Worm (Caenorhabditis elegans) whole organism, young adult: Measurements from ENCODE around the gene snf-10.

Experiments used
- B0035.1 ChIP-seq: sonication (generic microtip); optimal IDR thresholded peaks from 2 replicates; lab custom pipeline; 2016; ENCODE audit warnings: missing genetic modification characterization, mild to moderate bottlenecking, missing compliant biosample characterization, missing genotype, missing genetic modification reagents
- B0336.3 ChIP-seq: fragments of 200-800 bp; sonication (Bioruptor generic); IDR thresholded peaks from 2 replicates; pipeline ENCODE4 v1.3.6; 2022; ENCODE audit warnings: missing genetic modification characterization, missing compliant biosample characterization
- F33H1.4 ChIP-seq: fragments of 200-800 bp; sonication (Bioruptor generic); IDR thresholded peaks from 2 replicates; pipeline ENCODE4 v1.3.6; 2022; ENCODE audit warnings: missing genetic modification reagents, missing genetic modification characterization, missing compliant biosample characterization
- F49E8.2 ChIP-seq: sonication (generic microtip); optimal IDR thresholded peaks from 3 replicates; lab custom pipeline; 2017; ENCODE audit warnings: missing genetic modification characterization, mild to moderate bottlenecking, missing compliant biosample characterization, antibody characterized with exemption, moderate library complexity; ENCODE audit not compliant: insufficient read depth
- F57C9.4 ChIP-seq: sonication (generic microtip); optimal IDR thresholded peaks from 2 replicates; lab custom pipeline; 2017; ENCODE audit warnings: mild to moderate bottlenecking, missing genetic modification characterization, missing compliant biosample characterization
- K12H6.12 ChIP-seq: fragments of 200-800 bp; sonication (Bioruptor generic); optimal IDR thresholded peaks from 2 replicates; lab custom pipeline; 2018; ENCODE audit warnings: mild to moderate bottlenecking, missing genetic modification characterization, missing compliant biosample characterization
- T26A5.8 ChIP-seq: sonication (generic microtip); optimal IDR thresholded peaks from 2 replicates; lab custom pipeline; 2016; ENCODE audit warnings: missing genetic modification characterization, missing compliant biosample characterization
- Y56A3A.18 ChIP-seq: fragments of 200-800 bp; sonication (Bioruptor generic); IDR thresholded peaks from 2 replicates; pipeline ENCODE4 v1.3.6; 2022; ENCODE audit warnings: missing genetic modification reagents, missing genetic modification characterization, missing compliant biosample characterization
- ZK185.1 ChIP-seq: sonication (generic microtip); optimal IDR thresholded peaks from 2 replicates; lab custom pipeline; 2016; ENCODE audit warnings: mild to moderate bottlenecking, missing genetic modification characterization, missing compliant biosample characterization; ENCODE audit not compliant: poor library complexity, severe bottlenecking
- ama-1 ChIP-seq, 3 experiments: fragments of 150-350 bp in 1 of 3; sonication (generic microtip) in 2 of 3; optimal IDR thresholded peaks; 2 replicates each; lab custom pipeline; 2014 to 2018; ENCODE audit warnings: missing biosample characterization in 2 of 3, missing genetic modification characterization in 2 of 3, missing genetic modification reagents in 2 of 3
- aptf-2 ChIP-seq: fragments of 200-800 bp; sonication (Bioruptor generic); conservative IDR thresholded peaks from 2 replicates; pipeline ENCODE4 v1.3.6; 2022; ENCODE audit warnings: missing genetic modification reagents, missing genetic modification characterization, missing compliant biosample characterization
- bed-2 ChIP-seq: fragments of 200-800 bp; sonication (Bioruptor generic); IDR thresholded peaks from 2 replicates; pipeline ENCODE4 v1.3.6; 2022; ENCODE audit warnings: missing genetic modification reagents, missing genetic modification characterization, missing compliant biosample characterization
- cebp-1 ChIP-seq, 2 experiments: fragments of 200-800 bp in 1 of 2; sonication (Bioruptor generic) in 1 of 2; sonication (generic microtip) in 1 of 2; IDR thresholded peaks in 1 of 2; optimal IDR thresholded peaks in 1 of 2; 2 replicates each; pipeline versions ENCODE4 v1.3.6 to Lab custom; 2017 to 2022; ENCODE audit warnings: missing compliant biosample characterization in 2 of 2, missing genetic modification characterization in 2 of 2, mild to moderate bottlenecking in 1 of 2, missing genetic modification reagents in 1 of 2, moderate library complexity in 1 of 2
- cebp-2 ChIP-seq: fragments of 200-800 bp; sonication (Bioruptor generic); IDR thresholded peaks from 2 replicates; pipeline ENCODE4 v1.3.6; 2022; ENCODE audit warnings: missing genetic modification characterization, missing compliant biosample characterization
- ceh-27 ChIP-seq: fragments of 200-800 bp; sonication (Bioruptor generic); optimal IDR thresholded peaks from 2 replicates; lab custom pipeline; 2018; ENCODE audit warnings: mild to moderate bottlenecking, missing genetic modification characterization, moderate library complexity, missing compliant biosample characterization
- dox-1 ChIP-seq: fragments of 200-800 bp; sonication (Bioruptor generic); IDR thresholded peaks from 2 replicates; pipeline ENCODE4 v1.3.6; 2022; ENCODE audit warnings: missing genetic modification reagents, missing genetic modification characterization, missing compliant biosample characterization
- egl-44 ChIP-seq: fragments of 200-800 bp; sonication (Bioruptor generic); IDR thresholded peaks from 2 replicates; pipeline ENCODE4 v1.3.6; 2022; ENCODE audit warnings: missing genetic modification reagents, missing genetic modification characterization, missing compliant biosample characterization
- egrh-3 ChIP-seq: fragments of 200-800 bp; sonication (Bioruptor generic); IDR thresholded peaks from 2 replicates; pipeline ENCODE4 v1.3.6; 2022; ENCODE audit warnings: missing genetic modification reagents, missing genetic modification characterization, missing compliant biosample characterization
- ekl-4 ChIP-seq: fragments of 200-800 bp; sonication (Bioruptor generic); IDR thresholded peaks from 2 replicates; pipeline ENCODE4 v1.3.6; 2022; ENCODE audit warnings: missing genetic modification reagents, missing genetic modification characterization, missing compliant biosample characterization
- fkh-3 ChIP-seq: sonication (generic microtip); optimal IDR thresholded peaks from 2 replicates; lab custom pipeline; 2016; ENCODE audit warnings: mild to moderate bottlenecking, missing genetic modification characterization, missing compliant biosample characterization
- let-607 ChIP-seq, 2 experiments: fragments of 200-800 bp in 1 of 2; sonication (Bioruptor generic) in 1 of 2; sonication (generic microtip) in 1 of 2; optimal IDR thresholded peaks; 2 replicates each; lab custom pipeline; 2016 to 2018; ENCODE audit warnings: mild to moderate bottlenecking in 2 of 2, missing compliant biosample characterization in 2 of 2, missing genetic modification characterization in 2 of 2, moderate library complexity in 2 of 2, missing genotype in 1 of 2
- lin-26 ChIP-seq: fragments of 200-800 bp; sonication (Bioruptor generic); IDR thresholded peaks from 2 replicates; pipeline ENCODE4 v1.3.6; 2022; ENCODE audit warnings: missing genetic modification reagents, missing genetic modification characterization, missing compliant biosample characterization
- lin-54 ChIP-seq: fragments of 200-800 bp; sonication (Bioruptor generic); optimal IDR thresholded peaks from 2 replicates; lab custom pipeline; 2018; ENCODE audit warnings: mild to moderate bottlenecking, missing genetic modification characterization, missing compliant biosample characterization
- lsl-1 ChIP-seq: fragments of 200-800 bp; sonication (Bioruptor generic); optimal IDR thresholded peaks from 2 replicates; lab custom pipeline; 2018; ENCODE audit warnings: mild to moderate bottlenecking, missing genetic modification characterization, moderate library complexity, missing compliant biosample characterization
- madf-10 ChIP-seq: sonication (generic microtip); optimal IDR thresholded peaks from 2 replicates; lab custom pipeline; 2016; ENCODE audit warnings: mild to moderate bottlenecking, missing genetic modification characterization, missing compliant biosample characterization
- madf-3 ChIP-seq: fragments of 200-800 bp; sonication (Bioruptor generic); IDR thresholded peaks from 2 replicates; pipeline ENCODE4 v1.3.6; 2022; ENCODE audit warnings: missing genetic modification reagents, missing genetic modification characterization, missing compliant biosample characterization
- nhr-179 ChIP-seq: sonication (generic microtip); optimal IDR thresholded peaks from 2 replicates; lab custom pipeline; 2016; ENCODE audit warnings: mild to moderate bottlenecking, missing genetic modification characterization, missing compliant biosample characterization
- nhr-80 ChIP-seq: sonication (generic microtip); optimal IDR thresholded peaks from 2 replicates; lab custom pipeline; 2016; ENCODE audit warnings: missing genetic modification characterization, missing compliant biosample characterization
- rec-8 ChIP-seq, 2 experiments: sonication (generic microtip); optimal IDR thresholded peaks; 2 replicates each; lab custom pipeline; 2016; ENCODE audit warnings: mild to moderate bottlenecking in 2 of 2, missing genetic modification characterization in 2 of 2, missing genetic modification reagents in 2 of 2, missing genotype in 2 of 2, missing biosample characterization in 1 of 2, missing compliant biosample characterization in 1 of 2, moderate library complexity in 1 of 2
- snpc-1.1 ChIP-seq: sonication (generic microtip); optimal IDR thresholded peaks from 2 replicates; lab custom pipeline; 2017; ENCODE audit warnings: missing genetic modification characterization, mild to moderate bottlenecking, missing compliant biosample characterization, antibody characterized with exemption, moderate library complexity, missing genotype, missing genetic modification reagents; ENCODE audit not compliant: insufficient read depth
- snpc-1.3 ChIP-seq: sonication (generic microtip); optimal IDR thresholded peaks from 2 replicates; lab custom pipeline; 2017; ENCODE audit warnings: missing genetic modification characterization, mild to moderate bottlenecking, missing compliant biosample characterization, antibody characterized with exemption, moderate library complexity, missing genotype, missing genetic modification reagents; ENCODE audit not compliant: insufficient read depth
- snpc-4 ChIP-seq, 5 experiments: fragments of 150-350 bp in 1 of 5; sonication (generic microtip) in 4 of 5; optimal IDR thresholded peaks; 2 replicates each; lab custom pipeline; 2014 to 2018; ENCODE audit warnings: missing genetic modification characterization in 5 of 5, missing biosample characterization in 3 of 5, antibody characterized with exemption in 2 of 5, mild to moderate bottlenecking in 2 of 5, missing compliant biosample characterization in 2 of 5, missing genotype in 2 of 5, moderate library complexity in 2 of 5, missing genetic modification reagents in 1 of 5
- somi-1 ChIP-seq: fragments of 200-800 bp; sonication (Bioruptor generic); optimal IDR thresholded peaks from 2 replicates; lab custom pipeline; 2018; ENCODE audit warnings: mild to moderate bottlenecking, missing genetic modification characterization, missing compliant biosample characterization
- tbp1 ChIP-seq: fragments of 200-800 bp; sonication (Bioruptor generic); optimal IDR thresholded peaks from 2 replicates; lab custom pipeline; 2018; ENCODE audit warnings: mild to moderate bottlenecking, missing genetic modification characterization, missing compliant biosample characterization
- ztf-26 ChIP-seq: sonication (generic microtip); optimal IDR thresholded peaks from 2 replicates; lab custom pipeline; 2017; ENCODE audit warnings: missing genetic modification characterization, missing compliant biosample characterization
- ztf-3 ChIP-seq: fragments of 200-800 bp; sonication (Bioruptor generic); optimal IDR thresholded peaks from 2 replicates; lab custom pipeline; 2018; ENCODE audit warnings: mild to moderate bottlenecking, missing genetic modification characterization, missing compliant biosample characterization

The snf-10 gene

DNA sequence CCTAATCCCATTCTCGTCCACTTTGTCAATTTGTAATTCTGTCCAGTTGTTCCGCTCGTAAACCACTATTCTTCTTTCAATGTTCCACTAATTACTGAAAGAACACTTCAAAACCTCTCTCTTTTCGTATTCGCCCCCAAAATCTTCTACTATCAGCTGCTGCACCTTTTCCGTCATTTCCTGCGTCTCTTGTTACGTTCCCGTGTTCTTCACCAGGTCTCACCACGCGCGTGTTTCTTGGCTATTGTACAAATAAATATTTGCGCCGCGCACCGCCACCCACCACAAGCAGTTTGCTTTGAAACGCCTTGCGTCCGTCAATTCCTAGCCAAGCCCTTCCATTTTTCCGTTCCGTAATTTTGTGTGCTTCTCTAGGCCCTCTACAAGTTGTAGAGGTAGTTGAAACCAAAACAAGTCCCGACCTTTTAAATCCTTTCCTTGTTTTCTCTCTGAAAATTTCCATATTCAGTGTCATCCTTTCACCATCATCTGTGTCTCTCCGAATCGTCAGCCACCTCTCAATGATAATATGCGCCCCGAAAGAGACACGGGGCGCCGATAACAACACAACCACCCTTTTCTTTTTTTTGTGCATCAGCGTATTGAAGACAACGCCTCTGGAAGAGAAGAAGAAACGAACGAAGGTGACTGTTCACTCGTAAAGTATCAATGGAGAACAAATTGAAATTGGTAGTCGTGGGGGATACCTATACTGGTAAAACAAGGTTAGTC, 37.6 kb upstream of the snf-10 start, which contains the start of the genes crp-1 and Y32F6B.9:
Gene crp-1 (plus strand): TSS at position 468 of the 732 bp plus-strand sequence.
Gene Y32F6B.9 (plus strand): TSS at position 603 of the 732 bp plus-strand sequence.
- TF ChIP-seq Y56A3A.18 (GFP tag; lab: Robert Waterston, UW) (no peak), K12H6.12 (tag; lab: Kevin White, UChicago) (no peak), B0035.1 (tag; lab: Kevin White, UChicago) (no peak), lsl-1 (GFP tag; lab: Kevin White, UChicago) (no peak), madf-10 (tag; lab: Kevin White, UChicago) (no peak), tbp1 (GFP tag; lab: Kevin White, UChicago) (no peak), let-607 (tag; optimal IDR thresholded peaks at IDR 0.05; lab: Kevin White, UChicago) (peak in 1 of 2 experiments; percentile 27), snpc-1.3 (tag; lab: Kevin White, UChicago) (no peak), rec-8 (tag; optimal IDR thresholded peaks at IDR 0.05; lab: Kevin White, UChicago) (no peak), dox-1 (GFP tag; lab: Robert Waterston, UW) (peak; percentile 47), snpc-1.1 (tag; lab: Kevin White, UChicago) (no peak), egrh-3 (no peak), B0336.3 (GFP tag; lab: Robert Waterston, UW) (0 out of 2 replicates have a peak, but pooled peaks have one; percentile 19), nhr-80 (peak; percentile 55), cebp-1 (GFP tag; IDR thresholded peaks at IDR 0.05; lab: Robert Waterston, UW) (no peak), cebp-1 (tag; optimal IDR thresholded peaks at IDR 0.05; lab: Kevin White, UChicago) (peak; percentile 13), F33H1.4 (GFP tag; lab: Robert Waterston, UW) (no peak), F49E8.2 (tag; lab: Kevin White, UChicago) (no peak), F57C9.4 (tag; lab: Kevin White, UChicago) (no peak), lin-54 (no peak)
- TF ChIP-seq, all 124 proteins: peak for 5

DNA sequence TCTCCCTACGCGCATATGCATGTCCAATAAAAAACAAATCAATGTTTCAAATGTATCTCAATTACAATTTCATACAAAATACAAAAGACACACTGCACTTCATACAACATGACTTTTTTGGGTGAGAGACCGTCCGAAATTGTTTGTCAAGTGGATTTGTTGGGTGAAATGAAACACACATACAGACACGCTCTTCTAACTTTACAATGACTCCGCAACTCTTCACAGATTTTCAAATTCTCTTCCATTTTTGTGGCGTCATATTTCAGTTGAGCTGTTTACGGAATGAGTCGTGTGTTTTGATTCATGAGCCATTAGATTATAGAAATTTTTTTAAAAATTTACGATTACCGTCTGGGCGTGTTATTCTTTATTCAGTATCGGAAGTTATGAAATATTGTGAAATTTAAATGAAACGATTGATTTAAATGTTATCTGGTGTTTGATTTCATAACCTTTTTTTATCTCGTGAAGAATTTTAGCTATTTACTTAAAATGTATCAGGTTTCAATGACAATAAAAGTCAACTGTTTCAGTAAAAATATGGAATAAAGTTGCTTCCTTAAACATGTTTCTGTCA, 36.3 kb upstream of the snf-10 start:
- peak; percentile 8 for TF ChIP-seq ZK185.1 (tag; lab: Kevin White, UChicago)
- TF ChIP-seq ama-1 (optimal IDR thresholded peaks at IDR 0.05; lab: Kevin White, UChicago), result peak; percentile 66
- no peak for TF ChIP-seq ama-1 (GFP tag; optimal IDR thresholded peaks at IDR 0.05; lab: Kevin White, UChicago)
- TF ChIP-seq F33H1.4 (GFP tag; lab: Robert Waterston, UW), result no peak
- TF ChIP-seq ekl-4, result no peak
- TF ChIP-seq B0035.1 (tag; lab: Kevin White, UChicago), result peak; percentile 15
- no peak for TF ChIP-seq somi-1 (GFP tag; lab: Kevin White, UChicago)
- no peak for TF ChIP-seq lin-26 (GFP tag; lab: Robert Waterston, UW)
- TF ChIP-seq cebp-1 (GFP tag; IDR thresholded peaks at IDR 0.05; lab: Robert Waterston, UW), result peak; percentile 51
- peak; percentile 85 for TF ChIP-seq cebp-1 (tag; optimal IDR thresholded peaks at IDR 0.05; lab: Kevin White, UChicago)
- TF ChIP-seq egl-44, result no peak
- no peak for TF ChIP-seq dox-1 (GFP tag; lab: Robert Waterston, UW)
- no peak for TF ChIP-seq T26A5.8 (tag; lab: Kevin White, UChicago)
- no peak for TF ChIP-seq bed-2 (GFP tag; lab: Robert Waterston, UW)
- no peak for TF ChIP-seq snpc-4 (GFP tag; optimal IDR thresholded peaks at IDR 0.05; lab: Kevin White, UChicago)
- no peak for TF ChIP-seq snpc-4 (tag; optimal IDR thresholded peaks at IDR 0.05; lab: Kevin White, UChicago)
- TF ChIP-seq cebp-2, result no peak
- TF ChIP-seq ztf-3 (GFP tag; lab: Kevin White, UChicago), result no peak
- no peak for TF ChIP-seq ztf-26 (tag; lab: Kevin White, UChicago)
- TF ChIP-seq ceh-27, result peak; percentile 4
- no peak for TF ChIP-seq madf-10 (tag; lab: Kevin White, UChicago)
- no peak for TF ChIP-seq nhr-179
- peak; percentile 68; the same call in 1 of the 2 replicates for TF ChIP-seq madf-3 (GFP tag; lab: Robert Waterston, UW)
- no peak for TF ChIP-seq fkh-3 (tag; lab: Kevin White, UChicago)
- no peak for TF ChIP-seq aptf-2 (GFP tag; lab: Robert Waterston, UW)
- TF ChIP-seq, all 124 proteins: peak for 6
